Fruit fly (Drosophila melanogaster) whole organism, pupa: ENCODE results near the gene mew.

Experiments used
- CG32121 ChIP-seq: fragments of 200-800 bp; sonication (Bioruptor generic); IDR thresholded peaks from 2 replicates; pipeline ENCODE4 v1.3.6; 2022; ENCODE audit warnings: missing biosample characterization, missing genetic modification characterization
- CG9948 ChIP-seq: fragments of 200-800 bp; sonication (Bioruptor generic); optimal IDR thresholded peaks from 2 replicates; lab custom pipeline; 2018; ENCODE audit warnings: missing biosample characterization, mild to moderate bottlenecking, missing genetic modification characterization, moderate library complexity

DNA sequence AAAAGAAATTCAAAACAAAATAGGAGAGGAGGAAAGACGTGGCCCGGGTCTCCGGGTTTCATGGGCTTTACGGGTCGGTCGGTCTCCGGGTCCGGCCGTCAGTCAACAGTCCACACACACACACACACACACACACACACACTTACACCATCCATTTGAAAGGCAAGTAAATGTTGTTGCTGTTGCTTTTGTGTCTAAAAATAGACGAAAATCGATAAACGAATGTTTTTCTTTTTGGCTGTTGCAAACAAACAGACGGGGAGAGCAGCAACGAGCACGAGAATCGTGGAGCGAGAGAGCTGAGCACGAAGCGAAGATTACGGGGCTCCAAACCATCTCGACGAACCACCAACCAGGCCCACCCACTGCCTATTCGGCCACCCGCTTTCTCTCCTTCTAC is 21.9 kb upstream of the mew start:
- no peak for TF ChIP-seq CG9948 (tag; lab: Kevin White, UChicago)
- no peak for TF ChIP-seq CG32121 (GFP tag; lab: Robert Waterston, UW)
